Worm (Caenorhabditis elegans): ENCODE data around the gene dex-1.

DNA sequence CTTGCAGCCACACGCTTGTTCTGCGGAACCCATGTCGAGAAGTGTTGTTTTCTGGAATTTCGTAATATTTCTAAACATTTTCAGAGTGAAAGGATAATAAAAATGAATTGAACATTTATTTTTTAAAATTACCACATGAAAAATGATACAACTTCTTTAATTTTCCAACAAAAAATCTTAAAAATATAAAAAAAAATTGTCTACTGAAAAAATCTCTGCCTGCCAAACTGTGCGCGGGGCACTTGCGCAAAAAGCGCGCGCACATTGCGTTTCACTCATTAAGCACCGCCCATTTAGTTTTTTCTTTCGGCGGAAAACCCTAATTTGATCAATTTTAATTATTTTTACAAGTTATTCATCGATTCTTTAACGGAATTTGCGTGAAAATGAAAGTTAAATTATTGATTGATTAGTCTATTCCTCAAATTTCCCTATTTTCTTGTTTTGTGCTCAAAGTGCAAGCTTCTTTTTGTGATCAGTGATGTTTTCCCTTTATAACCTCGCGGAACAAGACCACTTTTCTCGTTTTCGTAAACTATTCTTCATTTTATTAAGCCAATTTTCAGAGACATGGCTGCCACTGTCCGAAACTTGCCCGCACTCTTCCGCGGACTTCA, 29.1 kb downstream of the dex-1 start, which contains the start of the genes nmad-1 and hach-1:
- TF ChIP-seq ama-1 (optimal IDR thresholded peaks at IDR 0.05) = no peak
- TF ChIP-seq nhr-77 (tag; optimal IDR thresholded peaks at IDR 0.05) = no peak

All from whole organism, L2 larva.